Fruit fly (Drosophila melanogaster): ENCODE measurements around the gene CG16820.
A peak's percentile ranks its signal among the peaks of the same experiment; 100 is the strongest.

CG16820 gene

dm6 chr2L:13286456-13286855 lies 40.4 kb downstream of the CG16820 start, which contains the start of the genes Drep4 and Uvrag (continued):
- TF ChIP-seq sima (GFP tag; optimal IDR thresholded peaks at IDR 0.05), result no peak
- TF ChIP-seq emc (GFP tag; optimal IDR thresholded peaks at IDR 0.05), result no peak
- TF ChIP-seq fd102C (GFP tag; optimal IDR thresholded peaks at IDR 0.05), result no peak
- TF ChIP-seq row (GFP tag; IDR thresholded peaks at IDR 0.05), result peak; percentile 90
- no peak for TF ChIP-seq pfk (GFP tag; optimal IDR thresholded peaks at IDR 0.05)
- peak; percentile 30 for TF ChIP-seq Max (GFP tag; optimal IDR thresholded peaks at IDR 0.05)
- peak; percentile 83 for TF ChIP-seq sens (GFP tag)
- peak; percentile 16 for TF ChIP-seq mam (GFP tag; optimal IDR thresholded peaks at IDR 0.05)
- no peak for TF ChIP-seq CG8281 (tag; optimal IDR thresholded peaks at IDR 0.05)
- TF ChIP-seq sim (GFP tag; IDR thresholded peaks at IDR 0.05), result no peak
- TF ChIP-seq prd (optimal IDR thresholded peaks at IDR 0.05), result no peak
- TF ChIP-seq prd (GFP tag; IDR thresholded peaks at IDR 0.05), result peak; percentile 59; the same call in 1 of the 3 replicates
- peak; percentile 5 for TF ChIP-seq odd (GFP tag; optimal IDR thresholded peaks at IDR 0.05)
- no peak for TF ChIP-seq exex (tag; optimal IDR thresholded peaks at IDR 0.05)
- TF ChIP-seq lbe (GFP tag; optimal IDR thresholded peaks at IDR 0.05), result no peak
- peak; percentile 76 for TF ChIP-seq CG15696 (tag; optimal IDR thresholded peaks at IDR 0.05)
- no peak for TF ChIP-seq Myb (GFP tag; optimal IDR thresholded peaks at IDR 0.05)
- TF ChIP-seq Dref (GFP tag; IDR thresholded peaks at IDR 0.05), result no peak
- TF ChIP-seq CG7271 (tag; optimal IDR thresholded peaks at IDR 0.05), result no peak
- peak; percentile 50 for TF ChIP-seq YL-1 (GFP tag; optimal IDR thresholded peaks at IDR 0.05)
- TF ChIP-seq ase (GFP tag; IDR thresholded peaks at IDR 0.05), result no peak
- no peak for TF ChIP-seq Dfd (GFP tag; optimal IDR thresholded peaks at IDR 0.05)
- TF ChIP-seq Ssrp (tag; optimal IDR thresholded peaks at IDR 0.05), result peak; percentile 74
- TF ChIP-seq sug (tag; optimal IDR thresholded peaks at IDR 0.05), result no peak
- TF ChIP-seq CG1529 (GFP tag; optimal IDR thresholded peaks at IDR 0.05), result no peak
- peak; percentile 44; the same call in 1 of the 2 replicates for TF ChIP-seq NFAT (GFP tag; IDR thresholded peaks at IDR 0.05)
- no peak; the same call in 1 of the 2 replicates for TF ChIP-seq Scr (GFP tag; IDR thresholded peaks at IDR 0.05; ENCODE audit: partially characterized antibody)
- peak; percentile 30; the same call in 1 of the 2 replicates for TF ChIP-seq CG32767 (GFP tag; IDR thresholded peaks at IDR 0.05)
- TF ChIP-seq amos (GFP tag; IDR thresholded peaks at IDR 0.05; ENCODE audit: partially characterized antibody), result no peak
- TF ChIP-seq GATAe (GFP tag; conservative IDR thresholded peaks at IDR 0.05), result no peak
- peak; percentile 59 for TF ChIP-seq CG6272 (GFP tag; IDR thresholded peaks at IDR 0.05)
- peak; percentile 1 for TF ChIP-seq pho (GFP tag; optimal IDR thresholded peaks at IDR 0.05)
- TF ChIP-seq gem (tag; optimal IDR thresholded peaks at IDR 0.05), result peak; percentile 86
- peak; percentile 56; the same call in 1 of the 2 replicates for TF ChIP-seq klu (GFP tag; IDR thresholded peaks at IDR 0.05)
- no peak for TF ChIP-seq p53 (GFP tag; optimal IDR thresholded peaks at IDR 0.05)
- TF ChIP-seq Med (GFP tag), result no peak
- TF ChIP-seq zen (tag; optimal IDR thresholded peaks at IDR 0.05), result peak; percentile 75
- TF ChIP-seq Lpt (GFP tag; optimal IDR thresholded peaks at IDR 0.05), result no peak
- no peak for TF ChIP-seq Gsc (GFP tag; IDR thresholded peaks at IDR 0.05)
- TF ChIP-seq CG11696 (GFP tag; IDR thresholded peaks at IDR 0.05), result no peak
- peak; percentile 26 for TF ChIP-seq CHES-1-like (GFP tag; optimal IDR thresholded peaks at IDR 0.05)
- TF ChIP-seq Elba2 (GFP tag; optimal IDR thresholded peaks at IDR 0.05), result no peak
- peak; percentile 32; the same call in 1 of the 2 replicates for TF ChIP-seq CG4404 (GFP tag; IDR thresholded peaks at IDR 0.05)
- no peak for TF ChIP-seq HLHmδ (GFP tag; optimal IDR thresholded peaks at IDR 0.05)
- TF ChIP-seq CG16779 (GFP tag; IDR thresholded peaks at IDR 0.05), result no peak
- peak; percentile 71 for TF ChIP-seq CG9817 (tag; optimal IDR thresholded peaks at IDR 0.05)
- no peak for TF ChIP-seq Atf-2 (GFP tag; optimal IDR thresholded peaks at IDR 0.05)
- TF ChIP-seq dmrt11E (tag; optimal IDR thresholded peaks at IDR 0.05), result peak; percentile 79
- peak; percentile 59 for TF ChIP-seq CG12299 (tag; optimal IDR thresholded peaks at IDR 0.05)
- TF ChIP-seq zfh2 (GFP tag; optimal IDR thresholded peaks at IDR 0.05), result peak; percentile 50
- peak; percentile 62; the same call in 1 of the 2 replicates for TF ChIP-seq sob (GFP tag; IDR thresholded peaks at IDR 0.05)
- TF ChIP-seq gfzf (GFP tag; optimal IDR thresholded peaks at IDR 0.05), result no peak

Data from whole organism, embryonic.